Fruit fly (Drosophila melanogaster) whole organism, wandering third instar larva: ENCODE measurements around the gene CG43219.

Source experiments
- Abd-B ChIP-seq: fragments of >200 bp; optimal IDR thresholded peaks from 2 replicates; lab custom pipeline; 2017; ENCODE audit warnings: missing biosample characterization, missing genetic modification characterization
- CG32264 ChIP-seq: fragments of 200-800 bp; sonication (Bioruptor generic); optimal IDR thresholded peaks from 2 replicates; lab custom pipeline; 2016; ENCODE audit warnings: missing biosample characterization, missing genetic modification characterization
- CG9705 ChIP-seq: fragments of 200-800 bp; sonication (Bioruptor generic); optimal IDR thresholded peaks from 2 replicates; lab custom pipeline; 2018; ENCODE audit warnings: missing biosample characterization, mild to moderate bottlenecking, missing genetic modification characterization
- CrebA ChIP-seq: fragments of 200-800 bp; sonication (Bioruptor generic); optimal IDR thresholded peaks from 2 replicates; lab custom pipeline; 2016; ENCODE audit warnings: missing biosample characterization, mild to moderate bottlenecking, missing genetic modification characterization, borderline replicate concordance
- Dfd ChIP-seq: fragments of >200 bp; optimal IDR thresholded peaks from 2 replicates; lab custom pipeline; 2017; ENCODE audit warnings: missing biosample characterization, missing genetic modification characterization
- Dif ChIP-seq: fragments of 200-275, 200-300 bp; sonication (Bioruptor generic); optimal IDR thresholded peaks from 2 replicates; lab custom pipeline; 2018; ENCODE audit warnings: missing biosample characterization, missing genetic modification characterization; ENCODE audit not compliant: partially characterized antibody
- GATAd ChIP-seq: sonication (Bioruptor generic); optimal IDR thresholded peaks from 2 replicates; lab custom pipeline; 2016; ENCODE audit warnings: missing biosample characterization, missing genetic modification characterization
- HLH106 ChIP-seq: fragments of 200-800 bp; optimal IDR thresholded peaks from 3 replicates; lab custom pipeline; 2019; ENCODE audit warnings: missing biosample characterization, mild to moderate bottlenecking, missing genetic modification characterization, moderate library complexity
- Hnf4 ChIP-seq: fragments of 200-800 bp; sonication (Bioruptor generic); optimal IDR thresholded peaks from 2 replicates; lab custom pipeline; 2016; ENCODE audit warnings: missing biosample characterization, mild to moderate bottlenecking, missing genetic modification characterization
- Hr78 ChIP-seq: fragments of >200 bp; optimal IDR thresholded peaks from 2 replicates; lab custom pipeline; 2017; ENCODE audit warnings: missing biosample characterization, missing genetic modification characterization
- Hr83 ChIP-seq: fragments of 200-300 bp; sonication (Bioruptor generic); optimal IDR thresholded peaks from 2 replicates; lab custom pipeline; 2016; ENCODE audit warnings: missing biosample characterization, mild to moderate bottlenecking, missing genetic modification characterization, moderate library complexity; ENCODE audit not compliant: poor library complexity, severe bottlenecking
- Mio ChIP-seq: sonication (Bioruptor generic); optimal IDR thresholded peaks from 2 replicates; lab custom pipeline; 2016; ENCODE audit warnings: missing biosample characterization, missing genetic modification characterization
- Myc ChIP-seq: fragments of >200 bp; optimal IDR thresholded peaks from 2 replicates; lab custom pipeline; 2017
- N ChIP-seq: fragments of >200 bp; optimal IDR thresholded peaks from 2 replicates; lab custom pipeline; 2018; ENCODE audit warnings: missing biosample characterization, missing external identifiers, missing genetic modification characterization
- OdsH ChIP-seq: fragments of 200-800 bp; sonication (Bioruptor generic); optimal IDR thresholded peaks from 2 replicates; lab custom pipeline; 2016; ENCODE audit warnings: missing biosample characterization, mild to moderate bottlenecking, missing genetic modification characterization
- Rel ChIP-seq, 2 experiments: fragments of 200-800 bp; sonication (Bioruptor generic) in 1 of 2; optimal IDR thresholded peaks; 2 replicates in 1 of 2; 3 replicates in 1 of 2; lab custom pipeline; 2016 to 2019; ENCODE audit warnings: mild to moderate bottlenecking in 2 of 2, missing biosample characterization in 2 of 2, missing genetic modification characterization in 2 of 2, moderate library complexity in 1 of 2
- Sp1 ChIP-seq: fragments of 200-800 bp; sonication (Bioruptor generic); optimal IDR thresholded peaks from 3 replicates; lab custom pipeline; 2019; ENCODE audit warnings: missing biosample characterization, mild to moderate bottlenecking, missing genetic modification characterization, moderate library complexity
- Vsx2 ChIP-seq: fragments of 200-300, 225-300 bp; sonication (Bioruptor generic); optimal IDR thresholded peaks from 2 replicates; lab custom pipeline; 2018; ENCODE audit warnings: missing biosample characterization, missing genetic modification characterization; ENCODE audit not compliant: partially characterized antibody
- br ChIP-seq: fragments of 200-800 bp; sonication (Bioruptor generic); optimal IDR thresholded peaks from 2 replicates; lab custom pipeline; 2016; ENCODE audit warnings: missing biosample characterization, missing genetic modification characterization
- brk ChIP-seq: fragments of 200-800 bp; sonication (Bioruptor generic); optimal IDR thresholded peaks from 2 replicates; lab custom pipeline; 2016; ENCODE audit warnings: missing biosample characterization, mild to moderate bottlenecking, missing genetic modification characterization
- dmrt93B ChIP-seq: fragments of 200-800 bp; sonication (Bioruptor generic); optimal IDR thresholded peaks from 2 replicates; lab custom pipeline; 2018; ENCODE audit warnings: missing biosample characterization, mild to moderate bottlenecking, missing genetic modification characterization
- dsf ChIP-seq: sonication (Bioruptor generic); optimal IDR thresholded peaks from 2 replicates; lab custom pipeline; 2016; ENCODE audit warnings: missing biosample characterization, missing genetic modification characterization, borderline replicate concordance
- ey ChIP-seq: fragments of 200-800 bp; sonication (Bioruptor generic); optimal IDR thresholded peaks from 2 replicates; lab custom pipeline; 2016; ENCODE audit warnings: missing biosample characterization, missing genetic modification characterization
- foxo ChIP-seq, 2 experiments: fragments of 200-800 bp; sonication (Bioruptor generic); optimal IDR thresholded peaks; 2 replicates in 1 of 2; 3 replicates in 1 of 2; lab custom pipeline; 2016 to 2017; ENCODE audit warnings: missing biosample characterization in 2 of 2, missing genetic modification characterization in 2 of 2
- fru ChIP-seq: fragments of 200-800 bp; sonication (Bioruptor generic); optimal IDR thresholded peaks from 3 replicates; lab custom pipeline; 2016; ENCODE audit warnings: missing biosample characterization, mild to moderate bottlenecking, missing genetic modification characterization
- h ChIP-seq: fragments of 200-800 bp; sonication (Bioruptor generic); optimal IDR thresholded peaks from 3 replicates; lab custom pipeline; 2016; ENCODE audit warnings: missing biosample characterization, mild to moderate bottlenecking, missing genetic modification characterization
- jim ChIP-seq: fragments of 175-275, 200-325 bp; sonication (Bioruptor generic); optimal IDR thresholded peaks from 2 replicates; lab custom pipeline; 2016; ENCODE audit warnings: missing biosample characterization, mild to moderate bottlenecking, missing genetic modification characterization
- lola ChIP-seq: fragments of >200 bp; optimal IDR thresholded peaks from 2 replicates; lab custom pipeline; 2017; ENCODE audit warnings: missing biosample characterization, missing genetic modification characterization
- pan ChIP-seq: fragments of >200 bp; optimal IDR thresholded peaks from 2 replicates; lab custom pipeline; 2017
- psq ChIP-seq: fragments of 200-800 bp; sonication (Bioruptor generic); optimal IDR thresholded peaks from 3 replicates; lab custom pipeline; 2017; ENCODE audit warnings: missing biosample characterization, mild to moderate bottlenecking, missing genetic modification characterization, moderate library complexity
- rgr ChIP-seq: fragments of 200-800 bp; sonication (Bioruptor generic); optimal IDR thresholded peaks from 3 replicates; lab custom pipeline; 2016; ENCODE audit warnings: missing biosample characterization, mild to moderate bottlenecking, missing genetic modification characterization
- sv ChIP-seq: fragments of 200-800 bp; sonication (Bioruptor generic); optimal IDR thresholded peaks from 3 replicates; lab custom pipeline; 2016; ENCODE audit warnings: missing biosample characterization, missing genetic modification characterization
- tai ChIP-seq: sonication (Bioruptor generic); optimal IDR thresholded peaks from 2 replicates; lab custom pipeline; 2016; ENCODE audit warnings: missing biosample characterization, missing genetic modification characterization
- usp ChIP-seq: fragments of >200 bp; optimal IDR thresholded peaks from 2 replicates; lab custom pipeline; 2017; ENCODE audit warnings: missing biosample characterization, missing genetic modification characterization
- woc ChIP-seq: sonication (Bioruptor generic); optimal IDR thresholded peaks from 2 replicates; lab custom pipeline; 2016; ENCODE audit warnings: missing biosample characterization, mild to moderate bottlenecking, missing genetic modification characterization

The CG43219 gene

DNA sequence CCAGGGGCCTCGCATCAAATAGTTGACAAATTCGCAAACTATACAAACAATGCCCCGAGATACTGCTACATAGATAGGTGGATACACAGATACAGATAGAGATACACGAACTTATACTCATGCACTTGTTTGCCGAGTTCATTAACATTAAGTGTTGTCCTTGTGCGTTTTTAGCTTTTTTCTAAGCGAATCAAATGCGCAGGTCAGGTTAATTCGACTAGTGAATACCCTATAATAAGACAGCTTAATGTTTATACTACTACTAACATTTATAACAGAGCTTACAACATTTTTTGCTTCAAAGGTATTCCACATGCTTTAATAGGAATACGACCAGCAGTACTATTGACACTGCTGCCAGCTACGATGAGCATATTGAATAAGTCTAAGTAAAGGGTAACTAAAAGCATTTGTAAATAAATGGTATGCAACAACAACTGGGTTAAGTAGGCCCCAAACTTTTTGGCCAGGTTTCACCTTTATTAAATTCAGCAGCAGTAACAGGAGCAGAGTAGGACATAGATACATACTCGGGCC is 21.3 kb downstream of the CG43219 start:
- TF ChIP-seq woc (GFP tag; lab: Kevin White, UChicago): no peak
- TF ChIP-seq CG9705: no peak
- TF ChIP-seq Vsx2 (GFP tag; lab: Kevin White, UChicago): no peak
- no peak for TF ChIP-seq dsf
- no peak for TF ChIP-seq usp (GFP tag; lab: Kevin White, UChicago)
- TF ChIP-seq Hnf4: no peak
- TF ChIP-seq brk (GFP tag; lab: Kevin White, UChicago): no peak
- TF ChIP-seq Myc (lab: Kevin White, UChicago): no peak
- no peak for TF ChIP-seq foxo (GFP tag; optimal IDR thresholded peaks at IDR 0.05; lab: Kevin White, UChicago)

DNA sequence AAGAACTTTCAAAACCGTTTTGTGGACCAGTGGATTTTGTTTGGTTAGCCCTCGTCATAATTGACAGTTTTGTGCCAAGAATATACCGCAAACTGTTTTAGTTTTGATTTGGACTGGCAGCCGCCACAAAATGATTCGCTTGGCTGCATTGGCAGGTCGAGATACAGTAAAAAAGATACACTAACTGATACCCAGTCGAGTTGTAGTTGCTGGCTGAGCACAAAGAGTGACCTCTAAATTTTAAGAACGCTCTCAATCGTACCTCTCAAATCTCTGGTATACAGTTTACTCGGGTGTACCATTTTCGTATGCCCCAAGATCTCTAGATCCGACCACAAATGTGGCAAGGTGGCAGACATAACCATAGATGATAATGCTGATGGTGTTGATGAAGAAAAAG is 22.8 kb downstream of the CG43219 start:
- TF ChIP-seq ey (GFP tag; lab: Kevin White, UChicago): no peak
- no peak for TF ChIP-seq woc (GFP tag; lab: Kevin White, UChicago)
- no peak for TF ChIP-seq Dif (GFP tag; lab: Kevin White, UChicago)
- no peak for TF ChIP-seq fru (GFP tag; lab: Kevin White, UChicago)
- TF ChIP-seq foxo (GFP tag; optimal IDR thresholded peaks at IDR 0.05; lab: Kevin White, UChicago): no peak
- no peak for TF ChIP-seq brk (GFP tag; lab: Kevin White, UChicago)

DNA sequence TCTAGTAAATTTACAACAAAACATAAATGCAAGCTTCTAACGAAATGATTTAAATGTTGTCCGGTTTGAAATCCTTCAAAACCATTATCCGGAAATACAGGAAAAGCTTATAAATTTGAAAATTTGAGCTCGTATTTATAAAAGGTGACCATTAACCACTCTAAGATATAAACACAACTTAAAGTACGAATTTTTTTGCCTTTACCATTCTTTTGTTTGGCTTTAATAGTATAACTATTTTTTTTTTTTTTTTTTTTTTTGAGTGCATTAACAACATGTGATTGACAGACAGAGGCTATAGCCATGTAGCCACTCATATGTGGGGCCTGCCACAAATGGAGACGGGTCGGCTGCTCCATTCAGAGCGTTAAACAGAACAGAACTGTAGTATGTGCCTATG is 23.2 kb downstream of the CG43219 start:
- no peak for TF ChIP-seq ey (GFP tag; lab: Kevin White, UChicago)
- no peak for TF ChIP-seq dsf
- no peak for TF ChIP-seq h (GFP tag; lab: Kevin White, UChicago)
- TF ChIP-seq CG32264 (GFP tag; lab: Kevin White, UChicago): no peak
- TF ChIP-seq brk (GFP tag; lab: Kevin White, UChicago): no peak
- no peak for TF ChIP-seq OdsH
- TF ChIP-seq Dfd: no peak
- TF ChIP-seq Myc (lab: Kevin White, UChicago): no peak
- TF ChIP-seq woc (GFP tag; lab: Kevin White, UChicago): no peak
- no peak for TF ChIP-seq fru (GFP tag; lab: Kevin White, UChicago)
- TF ChIP-seq Vsx2 (GFP tag; lab: Kevin White, UChicago): no peak
- TF ChIP-seq Hnf4: no peak
- no peak for TF ChIP-seq foxo (GFP tag; optimal IDR thresholded peaks at IDR 0.05; lab: Kevin White, UChicago)
- no peak for TF ChIP-seq lola (GFP tag; lab: Kevin White, UChicago)
- no peak for TF ChIP-seq Abd-B (GFP tag; lab: Kevin White, UChicago)
- no peak for TF ChIP-seq Sp1
- no peak for TF ChIP-seq GATAd

DNA sequence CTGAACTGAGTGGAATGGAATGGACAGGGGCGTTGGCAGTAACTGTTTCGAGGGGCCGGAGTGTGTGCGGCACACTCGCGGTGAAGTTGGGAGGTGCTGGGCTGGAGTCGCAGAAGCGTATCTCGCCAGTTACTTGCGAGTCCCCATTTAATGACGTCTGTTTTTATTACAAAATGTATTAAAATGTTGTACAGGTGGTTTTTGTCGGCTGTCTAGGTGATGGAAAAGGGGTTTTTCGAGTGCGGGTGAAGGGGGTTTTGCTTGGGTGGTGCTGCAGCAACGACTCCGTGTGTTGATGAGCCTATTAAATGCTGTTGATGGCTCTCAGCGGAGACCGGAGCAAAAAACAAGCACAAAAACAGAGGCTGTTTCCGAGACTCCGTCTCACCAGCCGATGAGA is 31.2 kb downstream of the CG43219 start:
- peak; percentile 51 for TF ChIP-seq rgr (GFP tag; lab: Kevin White, UChicago)
- TF ChIP-seq Dif (GFP tag; lab: Kevin White, UChicago): no peak
- TF ChIP-seq h (GFP tag; lab: Kevin White, UChicago): peak; percentile 61
- TF ChIP-seq ey (GFP tag; lab: Kevin White, UChicago): peak; percentile 49
- TF ChIP-seq OdsH: peak; percentile 40
- TF ChIP-seq Mio (GFP tag; lab: Kevin White, UChicago): no peak
- peak; percentile 24 for TF ChIP-seq Sp1
- TF ChIP-seq br: peak; percentile 64
- TF ChIP-seq psq (GFP tag; lab: Kevin White, UChicago): peak; percentile 33
- no peak for TF ChIP-seq CG32264 (GFP tag; lab: Kevin White, UChicago)
- TF ChIP-seq dmrt93B (GFP tag; lab: Kevin White, UChicago): peak; percentile 10
- peak; percentile 37 for TF ChIP-seq HLH106
- TF ChIP-seq Hnf4: peak; percentile 21
- TF ChIP-seq foxo (GFP tag; optimal IDR thresholded peaks at IDR 0.05; lab: Kevin White, UChicago): peak in 1 of 2 experiments; percentile 57
- peak; percentile 70 for TF ChIP-seq fru (GFP tag; lab: Kevin White, UChicago)
- TF ChIP-seq woc (GFP tag; lab: Kevin White, UChicago): peak; percentile 41
- TF ChIP-seq, all 38 proteins: peak for 13

DNA sequence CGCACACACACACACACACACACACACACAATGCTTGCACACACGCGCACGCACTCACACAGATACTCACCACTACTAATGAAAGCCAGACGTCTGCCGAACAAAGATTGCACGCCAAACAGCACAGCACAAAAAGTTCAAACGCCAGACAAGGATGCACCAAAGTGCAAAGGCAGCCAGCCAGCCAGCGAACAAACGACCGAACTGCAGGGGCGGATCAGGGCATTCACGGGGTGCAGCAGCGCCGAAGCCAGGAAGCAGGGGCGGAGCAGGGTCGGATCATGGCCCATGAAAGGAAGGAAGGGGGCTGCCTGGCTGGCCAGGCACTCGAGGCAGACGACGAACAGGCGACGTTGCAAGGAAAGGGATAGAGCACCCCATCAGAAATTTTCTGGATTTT is 32.3 kb downstream of the CG43219 start:
- TF ChIP-seq N (GFP tag; lab: Kevin White, UChicago) (no peak), Rel (GFP tag; optimal IDR thresholded peaks at IDR 0.05; lab: Kevin White, UChicago) (peak; percentile 24), Rel (tag; optimal IDR thresholded peaks at IDR 0.05; lab: Kevin White, UChicago) (no peak), tai (GFP tag; lab: Kevin White, UChicago) (no peak), Dif (GFP tag; lab: Kevin White, UChicago) (peak; percentile 88), sv (GFP tag; lab: Kevin White, UChicago) (no peak), fru (GFP tag; lab: Kevin White, UChicago) (peak; percentile 19), Hr83 (GFP tag; lab: Kevin White, UChicago) (no peak), HLH106 (no peak), Dfd (peak; percentile 47), h (GFP tag; lab: Kevin White, UChicago) (no peak), Mio (GFP tag; lab: Kevin White, UChicago) (no peak), foxo (GFP tag; optimal IDR thresholded peaks at IDR 0.05; lab: Kevin White, UChicago) (no peak), Abd-B (GFP tag; lab: Kevin White, UChicago) (no peak), CG32264 (GFP tag; lab: Kevin White, UChicago) (no peak), CrebA (no peak), ey (GFP tag; lab: Kevin White, UChicago) (no peak), pan (lab: Kevin White, UChicago) (no peak), Hnf4 (peak; percentile 44), Sp1 (no peak), lola (GFP tag; lab: Kevin White, UChicago) (no peak), Hr78 (GFP tag; lab: Kevin White, UChicago) (no peak), OdsH (no peak), Myc (lab: Kevin White, UChicago) (no peak), brk (GFP tag; lab: Kevin White, UChicago) (no peak), woc (GFP tag; lab: Kevin White, UChicago) (peak; percentile 77), jim (GFP tag; lab: Kevin White, UChicago) (peak; percentile 5), usp (GFP tag; lab: Kevin White, UChicago) (no peak), Vsx2 (GFP tag; lab: Kevin White, UChicago) (peak; percentile 31), dsf (no peak)
